Worm (Caenorhabditis elegans): Measurements from ENCODE around the gene R07E5.5.

DNA sequence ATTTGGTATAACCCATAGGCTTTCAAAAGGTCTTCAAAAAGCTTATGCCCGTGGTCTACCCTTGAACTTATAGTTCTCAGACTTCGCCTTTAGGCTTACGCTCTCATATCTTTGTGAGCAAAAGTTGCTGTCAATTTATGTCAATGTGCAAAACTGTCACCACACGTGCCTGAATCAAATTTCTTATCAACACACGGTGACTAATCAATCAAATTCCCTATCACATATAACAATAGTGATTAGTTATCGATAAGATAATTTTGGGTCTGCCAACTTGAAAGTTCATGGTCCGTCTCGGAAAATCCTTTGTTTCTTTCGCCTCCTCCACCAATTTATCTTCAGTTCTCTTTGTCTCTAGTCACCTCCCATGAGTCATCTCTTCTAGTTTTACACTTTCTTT lies 39.8 kb upstream of the R07E5.5 start:
- TF ChIP-seq him-1 (tag; optimal IDR thresholded peaks at IDR 0.05) (no peak), W03F9.2 (tag; optimal IDR thresholded peaks at IDR 0.05) (no peak), dao-5 (tag; optimal IDR thresholded peaks at IDR 0.05) (no peak)
